Worm (Caenorhabditis elegans) whole organism, L3 larva: Measurements from ENCODE around the gene nhr-218.

ENCODE experiments used
- pqm-1 ChIP-seq: fragments of 150-350 bp; optimal IDR thresholded peaks from 2 replicates; lab custom pipeline; 2017; ENCODE audit warnings: missing biosample characterization, missing genetic modification characterization, inconsistent platforms
- skn-1 ChIP-seq: fragments of 150-350 bp; optimal IDR thresholded peaks from 2 replicates; lab custom pipeline; 2014; ENCODE audit warnings: missing biosample characterization, missing genetic modification characterization

- no peak for TF ChIP-seq skn-1 (tag; lab: Kevin White, UChicago)
- no peak for TF ChIP-seq pqm-1
Observed at ce11 chrV:16266514-16266913, 8.3 kb downstream of the nhr-218 start, which contains the start of gene T13F3.4.
